Worm (Caenorhabditis elegans): ENCODE data around the gene pqn-53.

DNA sequence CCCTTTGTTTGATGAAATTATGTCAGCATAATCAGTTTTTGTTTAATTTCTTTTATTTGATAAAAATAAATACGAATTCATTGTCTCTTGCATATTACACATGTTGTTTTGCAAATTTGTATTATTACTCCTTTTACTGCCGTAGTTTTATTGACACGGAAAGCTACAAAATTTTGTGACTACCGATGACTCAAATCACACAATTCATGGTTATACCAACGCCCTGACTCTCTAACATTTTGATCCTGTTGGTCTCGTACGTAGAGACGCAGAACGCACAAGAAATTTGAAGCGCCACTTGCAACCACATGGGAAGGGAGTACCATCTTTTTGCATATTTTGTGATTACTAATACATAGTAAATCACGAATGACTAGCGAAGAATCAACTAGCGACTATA, 30.7 kb upstream of the pqn-53 start, which contains the start of gene nhr-207:
- TF ChIP-seq mab-5 (tag; optimal IDR thresholded peaks at IDR 0.05) (no peak), nhr-28 (tag; optimal IDR thresholded peaks at IDR 0.05) (no peak), elt-3 (tag; optimal IDR thresholded peaks at IDR 0.05) (no peak)
